Worm (Caenorhabditis elegans) whole organism, young adult: ENCODE results near the gene str-232.

Source experiments
- C06A6.2 ChIP-seq: fragments of 200-800 bp; sonication (Bioruptor generic); conservative IDR thresholded peaks from 2 replicates; pipeline ENCODE4 v1.3.6; 2022; ENCODE audit warnings: missing genetic modification characterization, missing compliant biosample characterization
- F10E7.11 ChIP-seq: sonication (generic microtip); optimal IDR thresholded peaks from 2 replicates; lab custom pipeline; 2017; ENCODE audit warnings: mild to moderate bottlenecking, missing genetic modification characterization, moderate library complexity, missing compliant biosample characterization
- F37B4.10 ChIP-seq: fragments of 200-800 bp; sonication (Bioruptor generic); IDR thresholded peaks from 2 replicates; pipeline ENCODE4 v1.3.6; 2022; ENCODE audit warnings: missing genetic modification characterization, missing compliant biosample characterization
- F39B2.1 ChIP-seq: fragments of 200-800 bp; sonication (Bioruptor generic); IDR thresholded peaks from 2 replicates; pipeline ENCODE4 v1.3.6; 2022; ENCODE audit warnings: missing genetic modification reagents, missing genetic modification characterization, missing compliant biosample characterization
- F49E8.2 ChIP-seq: sonication (generic microtip); optimal IDR thresholded peaks from 3 replicates; lab custom pipeline; 2017; ENCODE audit warnings: missing genetic modification characterization, mild to moderate bottlenecking, missing compliant biosample characterization, antibody characterized with exemption, moderate library complexity; ENCODE audit not compliant: insufficient read depth
- K12H6.12 ChIP-seq: fragments of 200-800 bp; sonication (Bioruptor generic); optimal IDR thresholded peaks from 2 replicates; lab custom pipeline; 2018; ENCODE audit warnings: mild to moderate bottlenecking, missing genetic modification characterization, missing compliant biosample characterization
- Y53G8AR.9 ChIP-seq: fragments of 200-800 bp; sonication (Bioruptor generic); conservative IDR thresholded peaks from 2 replicates; pipeline ENCODE4 v1.3.6; 2022; ENCODE audit warnings: missing genetic modification reagents, missing genetic modification characterization, missing compliant biosample characterization
- Y79H2A.3 ChIP-seq: fragments of 200-800 bp; sonication (Bioruptor generic); conservative IDR thresholded peaks from 2 replicates; pipeline ENCODE4 v1.3.6; 2022; ENCODE audit warnings: missing genetic modification reagents, missing genetic modification characterization, missing compliant biosample characterization
- Y95B8A.8 ChIP-seq: fragments of 200-800 bp; sonication (Bioruptor generic); IDR thresholded peaks from 2 replicates; pipeline ENCODE4 v1.3.6; 2022; ENCODE audit warnings: missing genetic modification reagents, missing genetic modification characterization, missing compliant biosample characterization
- ZK185.1 ChIP-seq: sonication (generic microtip); optimal IDR thresholded peaks from 2 replicates; lab custom pipeline; 2016; ENCODE audit warnings: mild to moderate bottlenecking, missing genetic modification characterization, missing compliant biosample characterization; ENCODE audit not compliant: poor library complexity, severe bottlenecking
- aptf-3 ChIP-seq: fragments of 200-800 bp; sonication (Bioruptor generic); IDR thresholded peaks from 2 replicates; pipeline ENCODE4 v1.3.6; 2022; ENCODE audit warnings: missing genetic modification characterization, missing compliant biosample characterization
- athp-1 ChIP-seq: sonication (generic microtip); optimal IDR thresholded peaks from 2 replicates; lab custom pipeline; 2017; ENCODE audit warnings: mild to moderate bottlenecking, missing genetic modification characterization, missing compliant biosample characterization
- ccch-3 ChIP-seq: fragments of 200-800 bp; sonication (Bioruptor generic); optimal IDR thresholded peaks from 2 replicates; lab custom pipeline; 2018; ENCODE audit warnings: mild to moderate bottlenecking, missing genetic modification characterization, missing compliant biosample characterization
- ceh-100 ChIP-seq: fragments of 200-800 bp; sonication (Bioruptor generic); IDR thresholded peaks from 2 replicates; pipeline ENCODE4 v1.3.6; 2022; ENCODE audit warnings: missing genetic modification reagents, missing genetic modification characterization, missing compliant biosample characterization
- ceh-27 ChIP-seq: fragments of 200-800 bp; sonication (Bioruptor generic); optimal IDR thresholded peaks from 2 replicates; lab custom pipeline; 2018; ENCODE audit warnings: mild to moderate bottlenecking, missing genetic modification characterization, moderate library complexity, missing compliant biosample characterization
- ceh-91 ChIP-seq: fragments of 200-800 bp; sonication (Bioruptor generic); IDR thresholded peaks from 2 replicates; pipeline ENCODE4 v1.3.6; 2022; ENCODE audit warnings: missing genetic modification reagents, missing genetic modification characterization, missing compliant biosample characterization
- chd-7 ChIP-seq: sonication (generic microtip); optimal IDR thresholded peaks from 2 replicates; lab custom pipeline; 2016; ENCODE audit warnings: mild to moderate bottlenecking, missing genetic modification characterization, moderate library complexity, missing compliant biosample characterization
- egl-18 ChIP-seq: fragments of 200-800 bp; sonication (Bioruptor generic); IDR thresholded peaks from 2 replicates; pipeline ENCODE4 v1.3.6; 2022; ENCODE audit warnings: missing genetic modification reagents, missing genetic modification characterization, missing compliant biosample characterization
- egrh-3 ChIP-seq: fragments of 200-800 bp; sonication (Bioruptor generic); IDR thresholded peaks from 2 replicates; pipeline ENCODE4 v1.3.6; 2022; ENCODE audit warnings: missing genetic modification reagents, missing genetic modification characterization, missing compliant biosample characterization
- fkh-3 ChIP-seq: sonication (generic microtip); optimal IDR thresholded peaks from 2 replicates; lab custom pipeline; 2016; ENCODE audit warnings: mild to moderate bottlenecking, missing genetic modification characterization, missing compliant biosample characterization
- him-1 ChIP-seq: sonication (generic microtip); optimal IDR thresholded peaks from 2 replicates; lab custom pipeline; 2016; ENCODE audit warnings: missing genotype, missing genetic modification reagents, missing genetic modification characterization, missing compliant biosample characterization
- hmg-1.2 ChIP-seq: fragments of 200-800 bp; sonication (Bioruptor generic); IDR thresholded peaks from 2 replicates; pipeline ENCODE4 v1.3.6; 2022; ENCODE audit warnings: missing genetic modification reagents, missing genetic modification characterization, missing compliant biosample characterization
- hmg-20 ChIP-seq: fragments of 200-800 bp; sonication (Bioruptor generic); IDR thresholded peaks from 2 replicates; pipeline ENCODE4 v1.3.6; 2022; ENCODE audit warnings: missing genetic modification reagents, missing genetic modification characterization, missing compliant biosample characterization
- lag-1 ChIP-seq: fragments of 200-800 bp; sonication (Bioruptor generic); IDR thresholded peaks from 2 replicates; pipeline ENCODE4 v1.3.6; 2022; ENCODE audit warnings: missing genetic modification reagents, missing genetic modification characterization, missing compliant biosample characterization
- let-607 ChIP-seq, 2 experiments: fragments of 200-800 bp in 1 of 2; sonication (Bioruptor generic) in 1 of 2; sonication (generic microtip) in 1 of 2; optimal IDR thresholded peaks; 2 replicates each; lab custom pipeline; 2016 to 2018; ENCODE audit warnings: mild to moderate bottlenecking in 2 of 2, missing compliant biosample characterization in 2 of 2, missing genetic modification characterization in 2 of 2, moderate library complexity in 2 of 2, missing genotype in 1 of 2
- lin-26 ChIP-seq: fragments of 200-800 bp; sonication (Bioruptor generic); IDR thresholded peaks from 2 replicates; pipeline ENCODE4 v1.3.6; 2022; ENCODE audit warnings: missing genetic modification reagents, missing genetic modification characterization, missing compliant biosample characterization
- lsy-27 ChIP-seq: sonication (generic microtip); optimal IDR thresholded peaks from 2 replicates; lab custom pipeline; 2017; ENCODE audit warnings: missing genetic modification characterization, mild to moderate bottlenecking, missing compliant biosample characterization, antibody characterized with exemption, missing genotype, borderline replicate concordance; ENCODE audit not compliant: insufficient read depth
- madf-3 ChIP-seq: fragments of 200-800 bp; sonication (Bioruptor generic); IDR thresholded peaks from 2 replicates; pipeline ENCODE4 v1.3.6; 2022; ENCODE audit warnings: missing genetic modification reagents, missing genetic modification characterization, missing compliant biosample characterization
- snpc-4 ChIP-seq, 5 experiments: fragments of 150-350 bp in 1 of 5; sonication (generic microtip) in 4 of 5; optimal IDR thresholded peaks; 2 replicates each; lab custom pipeline; 2014 to 2018; ENCODE audit warnings: missing genetic modification characterization in 5 of 5, missing biosample characterization in 3 of 5, antibody characterized with exemption in 2 of 5, mild to moderate bottlenecking in 2 of 5, missing compliant biosample characterization in 2 of 5, missing genotype in 2 of 5, moderate library complexity in 2 of 5, missing genetic modification reagents in 1 of 5
- somi-1 ChIP-seq: fragments of 200-800 bp; sonication (Bioruptor generic); optimal IDR thresholded peaks from 2 replicates; lab custom pipeline; 2018; ENCODE audit warnings: mild to moderate bottlenecking, missing genetic modification characterization, missing compliant biosample characterization
- tbx-9 ChIP-seq: sonication (generic microtip); optimal IDR thresholded peaks from 2 replicates; lab custom pipeline; 2016; ENCODE audit warnings: borderline replicate concordance, missing genetic modification characterization, inconsistent platforms, missing compliant biosample characterization
- unc-130 ChIP-seq: sonication (generic microtip); optimal IDR thresholded peaks from 2 replicates; lab custom pipeline; 2016; ENCODE audit warnings: missing genetic modification reagents, missing genetic modification characterization, missing compliant biosample characterization
- unc-62 ChIP-seq: fragments of 150-350 bp; optimal IDR thresholded peaks from 2 replicates; lab custom pipeline; 2014; ENCODE audit warnings: missing biosample characterization, missing genetic modification reagents, missing genetic modification characterization
- ztf-25 ChIP-seq: fragments of 200-800 bp; sonication (Bioruptor generic); IDR thresholded peaks from 2 replicates; pipeline ENCODE4 v1.3.6; 2022; ENCODE audit warnings: missing genetic modification reagents, missing genetic modification characterization, missing compliant biosample characterization
- ztf-6 ChIP-seq: fragments of 200-800 bp; sonication (Bioruptor generic); IDR thresholded peaks from 2 replicates; pipeline ENCODE4 v1.3.6; 2022; ENCODE audit warnings: missing genetic modification reagents, missing genetic modification characterization, missing compliant biosample characterization

Gene str-232

ce11 chrV:15969653-15970052 is 45.9 kb downstream of the str-232 start, which contains the start of gene F36G9.7:
TSS of gene F36G9.7 (minus strand) at chrV:15969753.
- no peak for TF ChIP-seq unc-62
- no peak for TF ChIP-seq K12H6.12 (tag; lab: Kevin White, UChicago)
- TF ChIP-seq F37B4.10 (GFP tag; lab: Robert Waterston, UW): no peak
- no peak for TF ChIP-seq F39B2.1 (GFP tag; lab: Robert Waterston, UW)
- no peak for TF ChIP-seq lag-1 (GFP tag; lab: Robert Waterston, UW)
- no peak for TF ChIP-seq athp-1
- TF ChIP-seq hmg-1.2 (GFP tag; lab: Robert Waterston, UW): no peak
- TF ChIP-seq ceh-100 (GFP tag; lab: Robert Waterston, UW): no peak
- TF ChIP-seq madf-3 (GFP tag; lab: Robert Waterston, UW): no peak
- no peak for TF ChIP-seq lin-26 (GFP tag; lab: Robert Waterston, UW)
- TF ChIP-seq egl-18 (GFP tag; lab: Robert Waterston, UW): no peak
- no peak for TF ChIP-seq lsy-27
- TF ChIP-seq, all 124 proteins: peak for 0

DNA sequence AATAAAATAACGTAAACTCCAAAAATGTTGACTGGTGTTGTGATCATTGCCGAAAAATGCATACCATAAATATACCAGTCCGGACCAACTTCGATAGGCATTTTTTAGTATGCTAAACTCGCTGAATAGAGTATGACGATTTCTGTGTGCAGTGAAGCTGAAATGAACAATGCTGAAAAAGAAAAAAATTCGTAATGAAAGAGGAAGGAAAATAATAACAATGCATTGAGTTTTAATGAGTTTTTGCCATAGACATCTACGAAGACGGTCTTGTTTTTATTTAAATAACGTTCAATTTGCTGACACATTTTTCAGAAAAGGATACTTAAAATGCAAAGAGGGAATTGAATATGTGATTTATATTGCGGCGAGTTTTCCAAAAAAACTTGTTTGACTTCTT is 48.0 kb downstream of the str-232 start, which contains the start of gene sri-1:
Gene sri-1 (minus strand): TSS at position 101 of the 400 bp plus-strand sequence.
- TF ChIP-seq Y79H2A.3: no peak
- TF ChIP-seq egrh-3 (GFP tag; lab: Robert Waterston, UW): no peak
- TF ChIP-seq ztf-25 (GFP tag; lab: Robert Waterston, UW): no peak
- TF ChIP-seq ceh-91 (GFP tag; lab: Robert Waterston, UW): no peak
- no peak for TF ChIP-seq ZK185.1 (tag; lab: Kevin White, UChicago)
- no peak for TF ChIP-seq C06A6.2 (GFP tag; lab: Robert Waterston, UW)
- TF ChIP-seq fkh-3 (tag; lab: Kevin White, UChicago): no peak
- TF ChIP-seq somi-1 (GFP tag; lab: Kevin White, UChicago): no peak

DNA sequence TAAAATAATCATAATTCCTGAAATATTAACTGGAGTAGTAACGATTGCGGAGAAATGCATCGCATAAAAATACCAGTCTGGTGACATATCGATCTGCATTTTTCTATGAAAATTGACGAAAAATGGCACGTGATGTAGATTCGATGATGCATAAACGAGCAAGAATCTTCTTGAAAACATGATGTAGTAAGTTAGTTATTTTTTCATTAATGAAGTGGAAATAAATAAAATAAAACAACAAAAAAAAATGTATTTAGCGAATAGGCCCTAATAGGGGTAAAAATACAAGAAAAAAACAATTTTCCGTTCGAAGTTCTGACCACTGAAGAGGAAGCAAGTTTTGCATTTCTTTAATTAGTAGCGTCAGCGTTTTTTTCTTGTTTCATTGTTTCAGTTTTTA is 50.4 kb downstream of the str-232 start, which contains the start of gene sri-2:
Gene sri-2 (minus strand): TSS at position 101 of the 400 bp plus-strand sequence.
- TF ChIP-seq ccch-3 (GFP tag; lab: Kevin White, UChicago) (no peak), unc-130 (GFP tag; lab: Kevin White, UChicago) (no peak), F49E8.2 (no peak), hmg-20 (no peak), ztf-6 (GFP tag; lab: Robert Waterston, UW) (no peak), Y53G8AR.9 (no peak), Y95B8A.8 (GFP tag; lab: Robert Waterston, UW) (no peak), ceh-27 (GFP tag; lab: Kevin White, UChicago) (no peak), let-607 (tag; optimal IDR thresholded peaks at IDR 0.05; lab: Kevin White, UChicago) (no peak), tbx-9 (tag; lab: Kevin White, UChicago) (no peak), snpc-4 (GFP tag; optimal IDR thresholded peaks at IDR 0.05; lab: Kevin White, UChicago) (no peak), snpc-4 (tag; optimal IDR thresholded peaks at IDR 0.05; lab: Kevin White, UChicago) (no peak), him-1 (tag; lab: Kevin White, UChicago) (no peak), aptf-3 (no peak), egrh-3 (GFP tag; lab: Robert Waterston, UW) (no peak), F10E7.11 (tag; lab: Kevin White, UChicago) (no peak), chd-7 (tag; lab: Kevin White, UChicago) (no peak)
